Fruit fly (Drosophila melanogaster) whole organism, embryonic: ENCODE data around the gene ND-PDSW.
A peak's percentile ranks its signal among the peaks of the same experiment; 100 is the strongest.

Experiments used
- ATbp ChIP-seq: fragments of 200-800 bp; sonication (Bioruptor generic); optimal IDR thresholded peaks from 2 replicates; lab custom pipeline; 2017; ENCODE audit warnings: missing biosample characterization, mild to moderate bottlenecking, missing genetic modification characterization, missing genetic modification reagents
- Ada2b ChIP-seq: fragments of 200-800 bp; sonication (Bioruptor generic); IDR thresholded peaks from 2 replicates; pipeline ENCODE4 v1.3.6; 2022; ENCODE audit warnings: missing biosample characterization, missing genetic modification characterization
- CG1024 ChIP-seq: fragments of 200-800 bp; sonication (Bioruptor generic); IDR thresholded peaks from 2 replicates; pipeline ENCODE4 v1.3.6; 2022; ENCODE audit warnings: missing biosample characterization, missing genetic modification characterization
- CG10565 ChIP-seq: fragments of 200-800 bp; sonication (Bioruptor generic); optimal IDR thresholded peaks from 3 replicates; lab custom pipeline; 2016; ENCODE audit warnings: missing biosample characterization, mild to moderate bottlenecking, missing genetic modification characterization
- CG10654 ChIP-seq: fragments of 200-800 bp; sonication (Bioruptor generic); optimal IDR thresholded peaks from 2 replicates; lab custom pipeline; 2016; ENCODE audit warnings: missing biosample characterization, missing genetic modification characterization
- CG11085 ChIP-seq: fragments of 200-800 bp; sonication (Bioruptor generic); IDR thresholded peaks from 2 replicates; pipeline ENCODE4 v1.3.6; 2022; ENCODE audit warnings: missing biosample characterization, missing genetic modification characterization
- CG11695 ChIP-seq: fragments of 200-800 bp; sonication (Bioruptor generic); IDR thresholded peaks from 3 replicates; pipeline ENCODE4 v1.3.6; 2022; ENCODE audit warnings: missing biosample characterization, missing genetic modification characterization
- CG11723 ChIP-seq: fragments of 200-800 bp; sonication (Bioruptor generic); optimal IDR thresholded peaks from 2 replicates; lab custom pipeline; 2017; ENCODE audit warnings: missing biosample characterization, mild to moderate bottlenecking, missing genetic modification characterization
- CG14710 ChIP-seq: fragments of 200-800 bp; sonication (Bioruptor generic); optimal IDR thresholded peaks from 3 replicates; lab custom pipeline; 2019; ENCODE audit warnings: missing biosample characterization, mild to moderate bottlenecking, missing genetic modification characterization, moderate library complexity
- CG15479 ChIP-seq: fragments of 200-800 bp; sonication (Bioruptor generic); optimal IDR thresholded peaks from 3 replicates; lab custom pipeline; 2019; ENCODE audit warnings: missing biosample characterization, mild to moderate bottlenecking, missing genetic modification characterization, moderate library complexity
- CG15696 ChIP-seq: fragments of 200-800 bp; sonication (Bioruptor generic); optimal IDR thresholded peaks from 2 replicates; lab custom pipeline; 2019; ENCODE audit warnings: missing biosample characterization, mild to moderate bottlenecking, missing genetic modification characterization, moderate library complexity
- CG1603 ChIP-seq: fragments of 200-800 bp; sonication (Bioruptor generic); optimal IDR thresholded peaks from 2 replicates; lab custom pipeline; 2019; ENCODE audit warnings: missing biosample characterization, mild to moderate bottlenecking, missing genetic modification characterization, moderate library complexity
- CG16813 ChIP-seq: fragments of 200-800 bp; sonication (Bioruptor generic); IDR thresholded peaks from 3 replicates; pipeline ENCODE4 v1.3.6; 2022; ENCODE audit warnings: missing biosample characterization, missing genetic modification characterization; ENCODE audit not compliant: partially characterized antibody
- CG1792 ChIP-seq: fragments of 200-800 bp; sonication (Bioruptor generic); optimal IDR thresholded peaks from 2 replicates; lab custom pipeline; 2016; ENCODE audit warnings: missing biosample characterization, missing genetic modification characterization
- CG18011 ChIP-seq: fragments of 200-800 bp; sonication (Bioruptor generic); optimal IDR thresholded peaks from 2 replicates; lab custom pipeline; 2017; ENCODE audit warnings: missing biosample characterization, missing genetic modification characterization, mild to moderate bottlenecking, moderate library complexity, missing genotype
- CG3407 ChIP-seq: fragments of 200-800 bp; sonication (Bioruptor generic); optimal IDR thresholded peaks from 2 replicates; lab custom pipeline; 2018; ENCODE audit warnings: missing biosample characterization, mild to moderate bottlenecking, missing genetic modification characterization
- CG4282 ChIP-seq: fragments of 200-800 bp; sonication (Bioruptor generic); optimal IDR thresholded peaks from 2 replicates; lab custom pipeline; 2016; ENCODE audit warnings: missing biosample characterization, missing genetic modification characterization
- CG4730 ChIP-seq: fragments of 200-800 bp; sonication (Bioruptor generic); IDR thresholded peaks from 2 replicates; pipeline ENCODE4 v1.3.6; 2022; ENCODE audit warnings: missing biosample characterization, missing genetic modification characterization
- CG6254 ChIP-seq: fragments of 200-800 bp; sonication (Bioruptor generic); optimal IDR thresholded peaks from 3 replicates; lab custom pipeline; 2017; ENCODE audit warnings: mild to moderate bottlenecking, missing biosample characterization, missing genetic modification reagents, missing genetic modification characterization
- CG7357 ChIP-seq: fragments of 200-800 bp; sonication (Bioruptor generic); IDR thresholded peaks from 3 replicates; pipeline ENCODE4 v1.3.6; 2022; ENCODE audit warnings: missing biosample characterization, missing genetic modification characterization
- CkIIα-i1 ChIP-seq: fragments of 200-800 bp; sonication (Bioruptor generic); IDR thresholded peaks from 2 replicates; pipeline ENCODE4 v1.3.6; 2022; ENCODE audit warnings: missing biosample characterization, missing genetic modification characterization
- D ChIP-seq, 2 experiments: fragments of 200-800 bp in 1 of 2; fragments of >200 bp in 1 of 2; sonication (Bioruptor generic) in 1 of 2; optimal IDR thresholded peaks; 2 replicates in 1 of 2; 3 replicates in 1 of 2; lab custom pipeline; 2017; ENCODE audit warnings: mild to moderate bottlenecking in 1 of 2, missing biosample characterization in 1 of 2, missing genetic modification characterization in 1 of 2, missing genetic modification reagents in 1 of 2
- Deaf1 ChIP-seq: fragments of 200-800 bp; optimal IDR thresholded peaks from 3 replicates; lab custom pipeline; 2019; ENCODE audit warnings: missing biosample characterization, mild to moderate bottlenecking, missing genetic modification characterization, moderate library complexity
- Dek ChIP-seq: fragments of 200-800 bp; sonication (Bioruptor generic); optimal IDR thresholded peaks from 3 replicates; lab custom pipeline; 2019; ENCODE audit warnings: missing biosample characterization, mild to moderate bottlenecking, missing genetic modification characterization, moderate library complexity
- ERR ChIP-seq: fragments of 200-800 bp; sonication (Bioruptor generic); optimal IDR thresholded peaks from 2 replicates; lab custom pipeline; 2016; ENCODE audit warnings: missing biosample characterization, missing genetic modification characterization
- Eip74EF ChIP-seq, 2 experiments: fragments of 200-800 bp in 1 of 2; fragments of >200 bp in 1 of 2; sonication (Bioruptor generic) in 1 of 2; optimal IDR thresholded peaks; 2 replicates each; lab custom pipeline; 2017 to 2019; ENCODE audit warnings: missing biosample characterization in 2 of 2, missing genetic modification characterization in 2 of 2, mild to moderate bottlenecking in 1 of 2, moderate library complexity in 1 of 2
- Ets97D ChIP-seq: fragments of 200-800 bp; sonication (Bioruptor generic); optimal IDR thresholded peaks from 3 replicates; lab custom pipeline; 2016; ENCODE audit warnings: missing biosample characterization, missing genetic modification characterization
- Hr3 ChIP-seq: fragments of 200-800 bp; sonication (Bioruptor generic); optimal IDR thresholded peaks from 3 replicates; lab custom pipeline; 2016; ENCODE audit warnings: missing biosample characterization, missing genetic modification characterization
- Med ChIP-seq: fragments of 200-800 bp; sonication (Bioruptor generic); peaks from one replicate; lab custom pipeline; 2016; ENCODE audit warnings: missing biosample characterization, missing genetic modification characterization, mild to moderate bottlenecking, inconsistent platforms, moderate library complexity
- Ravus ChIP-seq: fragments of 200-800 bp; sonication (Bioruptor generic); IDR thresholded peaks from 2 replicates; pipeline ENCODE4 v1.3.6; 2022; ENCODE audit warnings: missing biosample characterization, missing genetic modification characterization
- Spps ChIP-seq: fragments of 200-800 bp; sonication (Bioruptor generic); optimal IDR thresholded peaks from 2 replicates; lab custom pipeline; 2018; ENCODE audit warnings: missing biosample characterization, mild to moderate bottlenecking, missing genetic modification characterization
- Taf1 ChIP-seq: fragments of 200-800 bp; sonication (Bioruptor generic); IDR thresholded peaks from 2 replicates; pipeline ENCODE4 v1.3.6; 2022; ENCODE audit warnings: missing biosample characterization, missing genetic modification characterization
- Tbp ChIP-seq: fragments of >200 bp; optimal IDR thresholded peaks from 2 replicates; lab custom pipeline; 2018; ENCODE audit warnings: missing biosample characterization, missing genetic modification characterization
- al ChIP-seq: fragments of 200-800 bp; sonication (Bioruptor generic); IDR thresholded peaks from 2 replicates; pipeline ENCODE4 v1.3.6; 2022; ENCODE audit warnings: missing biosample characterization, missing genetic modification characterization
- da ChIP-seq: fragments of 200-800 bp; sonication (Bioruptor generic); optimal IDR thresholded peaks from 2 replicates; lab custom pipeline; 2016; ENCODE audit warnings: missing biosample characterization, missing genetic modification characterization
- eyg ChIP-seq: fragments of 200-800 bp; sonication (Bioruptor generic); optimal IDR thresholded peaks from 3 replicates; lab custom pipeline; 2016; ENCODE audit warnings: missing biosample characterization, missing genetic modification characterization
- fd102C ChIP-seq: fragments of 200-800 bp; sonication (Bioruptor generic); optimal IDR thresholded peaks from 2 replicates; lab custom pipeline; 2018; ENCODE audit warnings: missing biosample characterization, mild to moderate bottlenecking, missing genetic modification characterization, moderate library complexity
- lab ChIP-seq: fragments of 200-800 bp; sonication (Bioruptor generic); optimal IDR thresholded peaks from 3 replicates; lab custom pipeline; 2017; ENCODE audit warnings: missing biosample characterization, missing genetic modification characterization, mild to moderate bottlenecking, moderate library complexity, missing genetic modification reagents
- nerfin-2 ChIP-seq: fragments of 200-800 bp; sonication (Bioruptor generic); IDR thresholded peaks from 2 replicates; pipeline ENCODE4 v1.3.6; 2022; ENCODE audit warnings: missing biosample characterization, missing genetic modification characterization; ENCODE audit not compliant: partially characterized antibody
- pfk ChIP-seq: fragments of 200-800 bp; sonication (Bioruptor generic); optimal IDR thresholded peaks from 2 replicates; lab custom pipeline; 2018; ENCODE audit warnings: missing biosample characterization, mild to moderate bottlenecking, missing genetic modification characterization, moderate library complexity
- psq ChIP-seq: fragments of 200-800 bp; sonication (Bioruptor generic); optimal IDR thresholded peaks from 2 replicates; lab custom pipeline; 2017; ENCODE audit warnings: missing biosample characterization, missing genetic modification characterization
- sna ChIP-seq: fragments of 200-800 bp; sonication (Bioruptor generic); IDR thresholded peaks from 2 replicates; pipeline ENCODE4 v1.3.6; 2022; ENCODE audit warnings: missing biosample characterization, missing genetic modification characterization; ENCODE audit not compliant: partially characterized antibody
- tap ChIP-seq: fragments of 200-800 bp; optimal IDR thresholded peaks from 3 replicates; lab custom pipeline; 2019; ENCODE audit warnings: missing biosample characterization, mild to moderate bottlenecking, missing genetic modification characterization, moderate library complexity
- tll ChIP-seq, 2 experiments: fragments of 200-800 bp in 1 of 2; fragments of >200 bp in 1 of 2; sonication (Bioruptor generic) in 1 of 2; optimal IDR thresholded peaks; 2 replicates each; lab custom pipeline; 2017 to 2019; ENCODE audit warnings: missing biosample characterization in 2 of 2, missing genetic modification characterization in 2 of 2, mild to moderate bottlenecking in 1 of 2, moderate library complexity in 1 of 2
- usp ChIP-seq: fragments of >200 bp; optimal IDR thresholded peaks from 2 replicates; lab custom pipeline; 2017; ENCODE audit warnings: missing biosample characterization, missing genetic modification characterization
- vnd ChIP-seq: fragments of 200-800 bp; sonication (Bioruptor generic); IDR thresholded peaks from 3 replicates; pipeline ENCODE4 v1.3.6; 2022; ENCODE audit warnings: missing biosample characterization, missing genetic modification characterization; ENCODE audit not compliant: partially characterized antibody
- z ChIP-seq: fragments of 200-800 bp; sonication (Bioruptor generic); IDR thresholded peaks from 3 replicates; pipeline ENCODE4 v1.3.6; 2022; ENCODE audit warnings: missing biosample characterization, missing genetic modification characterization
- zfh2 ChIP-seq: fragments of 200-800 bp; sonication (Bioruptor generic); optimal IDR thresholded peaks from 2 replicates; lab custom pipeline; 2016; ENCODE audit warnings: missing biosample characterization, missing genetic modification characterization

The ND-PDSW gene

dm6 chr2L:3507209-3508164, 41.5 kb downstream of the ND-PDSW start, which contains the start of gene tim (continued):
- TF ChIP-seq D (optimal IDR thresholded peaks at IDR 0.05; lab: Kevin White, UChicago) (no peak), D (GFP tag; optimal IDR thresholded peaks at IDR 0.05; lab: Kevin White, UChicago) (peak; percentile 29), Ada2b (GFP tag; lab: Robert Waterston, UW) (no peak), Ravus (GFP tag; lab: Robert Waterston, UW) (no peak), CG11085 (GFP tag; lab: Robert Waterston, UW) (no peak), zfh2 (GFP tag; lab: Kevin White, UChicago) (no peak), CG1603 (tag; lab: Kevin White, UChicago) (no peak), psq (GFP tag; lab: Kevin White, UChicago) (no peak), Taf1 (no peak), Tbp (no peak), nerfin-2 (GFP tag; lab: Robert Waterston, UW) (no peak), Hr3 (GFP tag; lab: Kevin White, UChicago) (peak; percentile 20), CkIIα-i1 (no peak), CG1024 (GFP tag; lab: Robert Waterston, UW) (no peak), CG15479 (GFP tag; lab: Kevin White, UChicago) (no peak), al (GFP tag; lab: Robert Waterston, UW) (no peak), tap (no peak), CG6254 (peak; percentile 21), Dek (tag; lab: Kevin White, UChicago) (no peak), Spps (no peak), z (peak; percentile 18; the same call in 1 of the 3 replicates), lab (GFP tag; lab: Kevin White, UChicago) (peak; percentile 17), CG10654 (GFP tag; lab: Kevin White, UChicago) (peak; percentile 16), ERR (GFP tag; lab: Kevin White, UChicago) (no peak), CG14710 (tag; lab: Kevin White, UChicago) (peak; percentile 39), pfk (no peak), CG4730 (GFP tag; lab: Robert Waterston, UW) (no peak), Ets97D (GFP tag; lab: Kevin White, UChicago) (no peak), ATbp (peak; percentile 46), CG11723 (no peak), CG7357 (no peak), CG11695 (GFP tag; lab: Robert Waterston, UW) (no peak), CG15696 (tag; lab: Kevin White, UChicago) (no peak), usp (GFP tag; lab: Kevin White, UChicago) (no peak), Eip74EF (GFP tag; optimal IDR thresholded peaks at IDR 0.05; lab: Kevin White, UChicago) (no peak), vnd (GFP tag; lab: Robert Waterston, UW) (no peak), sna (no peak), CG4282 (GFP tag; lab: Kevin White, UChicago) (no peak), da (GFP tag; lab: Kevin White, UChicago) (no peak), CG1792 (no peak), CG18011 (no peak), CG10565 (GFP tag; lab: Kevin White, UChicago) (no peak), eyg (no peak), tll (GFP tag; optimal IDR thresholded peaks at IDR 0.05; lab: Kevin White, UChicago) (no peak), fd102C (GFP tag; lab: Kevin White, UChicago) (no peak), Med (GFP tag; lab: Kevin White, UChicago) (peak; percentile 29), Deaf1 (peak; percentile 72), CG3407 (GFP tag; lab: Kevin White, UChicago) (peak; percentile 4), CG16813 (GFP tag; lab: Robert Waterston, UW) (no peak)
